Fruit fly (Drosophila melanogaster) whole organism, prepupa: ENCODE data around the gene CG8671.

Source experiments
- CG10631 ChIP-seq: fragments of 200-800 bp; sonication (Bioruptor generic); optimal IDR thresholded peaks from 2 replicates; lab custom pipeline; 2016; ENCODE audit warnings: missing biosample characterization, missing genetic modification characterization
- CG10669 ChIP-seq: fragments of 200-800 bp; sonication (Bioruptor generic); optimal IDR thresholded peaks from 3 replicates; lab custom pipeline; 2018; ENCODE audit warnings: missing biosample characterization, mild to moderate bottlenecking, missing genetic modification characterization, moderate library complexity
- CG11294 ChIP-seq: fragments of 200-800 bp; sonication (Bioruptor generic); IDR thresholded peaks from 2 replicates; pipeline ENCODE4 v1.3.6; 2022; ENCODE audit warnings: missing biosample characterization, missing genetic modification characterization
- CG11762 ChIP-seq: fragments of 200-800 bp; sonication (Bioruptor generic); optimal IDR thresholded peaks from 3 replicates; lab custom pipeline; 2016; ENCODE audit warnings: missing biosample characterization, missing genetic modification characterization; ENCODE audit not compliant: insufficient read depth
- CG15336 ChIP-seq: fragments of 200-800 bp; sonication (Bioruptor generic); IDR thresholded peaks from 2 replicates; pipeline ENCODE4 v1.3.6; 2022; ENCODE audit warnings: missing biosample characterization, missing genetic modification characterization
- CG16779 ChIP-seq: fragments of 200-800 bp; sonication (Bioruptor generic); optimal IDR thresholded peaks from 3 replicates; lab custom pipeline; 2017; ENCODE audit warnings: missing biosample characterization, mild to moderate bottlenecking, missing genetic modification characterization
- CG3032 ChIP-seq: fragments of 200-800 bp; optimal IDR thresholded peaks from 2 replicates; lab custom pipeline; 2019; ENCODE audit warnings: missing biosample characterization, mild to moderate bottlenecking, missing genetic modification characterization, moderate library complexity
- CG31627 ChIP-seq: fragments of 200-800 bp; sonication (Bioruptor generic); optimal IDR thresholded peaks from 3 replicates; lab custom pipeline; 2016; ENCODE audit warnings: missing biosample characterization, missing genetic modification characterization
- CG3919 ChIP-seq: fragments of 200-800 bp; sonication (Bioruptor generic); optimal IDR thresholded peaks from 3 replicates; lab custom pipeline; 2016; ENCODE audit warnings: missing biosample characterization, missing genetic modification characterization
- CG6163 ChIP-seq: fragments of 200-800 bp; sonication (Bioruptor generic); IDR thresholded peaks from 3 replicates; pipeline ENCODE4 v1.3.6; 2022; ENCODE audit warnings: missing biosample characterization, missing genetic modification characterization
- CG6276 ChIP-seq: fragments of 200-800 bp; sonication (Bioruptor generic); optimal IDR thresholded peaks from 2 replicates; lab custom pipeline; 2017; ENCODE audit warnings: missing biosample characterization, mild to moderate bottlenecking, missing genetic modification characterization
- CG6808 ChIP-seq: fragments of 200-800 bp; sonication (Bioruptor generic); optimal IDR thresholded peaks from 3 replicates; lab custom pipeline; 2017; ENCODE audit warnings: missing biosample characterization, missing genetic modification characterization, mild to moderate bottlenecking, moderate library complexity, missing genetic modification reagents
- CG7368 ChIP-seq: fragments of 200-800 bp; sonication (Bioruptor generic); optimal IDR thresholded peaks from 3 replicates; lab custom pipeline; 2016; ENCODE audit warnings: missing biosample characterization, missing genetic modification characterization
- CG8319 ChIP-seq: fragments of 200-800 bp; sonication (Bioruptor generic); optimal IDR thresholded peaks from 3 replicates; lab custom pipeline; 2016; ENCODE audit warnings: missing biosample characterization, missing genetic modification characterization
- CG8632 ChIP-seq: fragments of 200-800 bp; sonication (Bioruptor generic); optimal IDR thresholded peaks from 3 replicates; lab custom pipeline; 2016; ENCODE audit warnings: missing biosample characterization, missing genetic modification characterization
- CG9139 ChIP-seq: fragments of 200-800 bp; sonication (Bioruptor generic); optimal IDR thresholded peaks from 3 replicates; lab custom pipeline; 2017; ENCODE audit warnings: missing biosample characterization, mild to moderate bottlenecking, missing genetic modification characterization
- Eip75B ChIP-seq: fragments of 200-800 bp; sonication (Bioruptor generic); optimal IDR thresholded peaks from 3 replicates; lab custom pipeline; 2016; ENCODE audit warnings: missing biosample characterization, missing genetic modification characterization
- Eip78C ChIP-seq: fragments of 200-800 bp; sonication (Bioruptor generic); peaks from one replicate; lab custom pipeline; 2016; ENCODE audit warnings: missing biosample characterization, missing genetic modification characterization
- Ets21C ChIP-seq: fragments of 200-800 bp; sonication (Bioruptor generic); optimal IDR thresholded peaks from 3 replicates; lab custom pipeline; 2016; ENCODE audit warnings: missing biosample characterization, missing genetic modification characterization
- Ets96B ChIP-seq: fragments of 200-800 bp; optimal IDR thresholded peaks from 2 replicates; lab custom pipeline; 2019; ENCODE audit warnings: missing biosample characterization, mild to moderate bottlenecking, missing genetic modification characterization, moderate library complexity
- Hr39 ChIP-seq: fragments of 200-800 bp; sonication (Bioruptor generic); optimal IDR thresholded peaks from 2 replicates; lab custom pipeline; 2016; ENCODE audit warnings: missing biosample characterization, missing genetic modification characterization
- Hr4 ChIP-seq: fragments of 200-800 bp; sonication (Bioruptor generic); optimal IDR thresholded peaks from 3 replicates; lab custom pipeline; 2016; ENCODE audit warnings: missing biosample characterization, missing genetic modification characterization
- Lpt ChIP-seq: fragments of 200-800 bp; sonication (Bioruptor generic); optimal IDR thresholded peaks from 3 replicates; lab custom pipeline; 2016; ENCODE audit warnings: missing biosample characterization, missing genetic modification characterization
- Met ChIP-seq: fragments of 200-800 bp; sonication (Bioruptor generic); optimal IDR thresholded peaks from 3 replicates; lab custom pipeline; 2016; ENCODE audit warnings: missing biosample characterization, missing genetic modification characterization
- Smox ChIP-seq: fragments of 200-800 bp; sonication (Bioruptor generic); optimal IDR thresholded peaks from 3 replicates; lab custom pipeline; 2016; ENCODE audit warnings: missing biosample characterization, missing genetic modification characterization
- Sox14 ChIP-seq: fragments of 200-800 bp; sonication (Bioruptor generic); optimal IDR thresholded peaks from 3 replicates; lab custom pipeline; 2016; ENCODE audit warnings: missing biosample characterization, missing genetic modification characterization
- Sox15 ChIP-seq: fragments of 200-800 bp; sonication (Bioruptor generic); optimal IDR thresholded peaks from 3 replicates; lab custom pipeline; 2016; ENCODE audit warnings: missing biosample characterization, missing genetic modification characterization
- achi ChIP-seq: fragments of 200-800 bp; sonication (Bioruptor generic); optimal IDR thresholded peaks from 3 replicates; lab custom pipeline; 2016; ENCODE audit warnings: missing biosample characterization, missing genetic modification characterization
- acj6 ChIP-seq: fragments of 200-800 bp; sonication (Bioruptor generic); optimal IDR thresholded peaks from 3 replicates; lab custom pipeline; 2016; ENCODE audit warnings: missing biosample characterization, missing genetic modification characterization
- cyc ChIP-seq: fragments of 200-800 bp; sonication (Bioruptor generic); optimal IDR thresholded peaks from 3 replicates; lab custom pipeline; 2016; ENCODE audit warnings: missing biosample characterization, missing genetic modification characterization
- esn ChIP-seq: fragments of 200-800 bp; sonication (Bioruptor generic); optimal IDR thresholded peaks from 2 replicates; lab custom pipeline; 2016; ENCODE audit warnings: missing biosample characterization, mild to moderate bottlenecking, missing genetic modification characterization, moderate library complexity
- fd59A ChIP-seq: fragments of 200-800 bp; sonication (Bioruptor generic); optimal IDR thresholded peaks from 2 replicates; lab custom pipeline; 2017; ENCODE audit warnings: missing biosample characterization, mild to moderate bottlenecking, missing genetic modification characterization, missing genetic modification reagents
- fkh ChIP-seq: fragments of 200-800 bp; sonication (Bioruptor generic); optimal IDR thresholded peaks from 3 replicates; lab custom pipeline; 2017; ENCODE audit warnings: missing biosample characterization, mild to moderate bottlenecking, missing genetic modification characterization, moderate library complexity
- lz ChIP-seq: fragments of 200-800 bp; sonication (Bioruptor generic); optimal IDR thresholded peaks from 3 replicates; lab custom pipeline; 2016; ENCODE audit warnings: missing biosample characterization, missing genetic modification characterization
- svp ChIP-seq: fragments of 200-800 bp; sonication (Bioruptor generic); peaks from one replicate; lab custom pipeline; 2016; ENCODE audit warnings: missing biosample characterization, missing genetic modification characterization

Gene CG8671

dm6 chr2L:21322161-21322560 is 59.4 kb downstream of the CG8671 start:
- no peak for TF ChIP-seq CG6276 (GFP tag; lab: Kevin White, UChicago)
- no peak for TF ChIP-seq acj6 (GFP tag; lab: Kevin White, UChicago)
- TF ChIP-seq lz (GFP tag; lab: Kevin White, UChicago): no peak
- TF ChIP-seq fd59A (GFP tag; lab: Kevin White, UChicago): no peak
- TF ChIP-seq CG3032 (tag; lab: Kevin White, UChicago): no peak
- no peak for TF ChIP-seq cyc (GFP tag; lab: Kevin White, UChicago)
- TF ChIP-seq Smox: no peak
- TF ChIP-seq achi (GFP tag; lab: Kevin White, UChicago): no peak
- no peak for TF ChIP-seq CG6163 (GFP tag; lab: Robert Waterston, UW)
- TF ChIP-seq Ets21C (GFP tag; lab: Kevin White, UChicago): no peak

DNA sequence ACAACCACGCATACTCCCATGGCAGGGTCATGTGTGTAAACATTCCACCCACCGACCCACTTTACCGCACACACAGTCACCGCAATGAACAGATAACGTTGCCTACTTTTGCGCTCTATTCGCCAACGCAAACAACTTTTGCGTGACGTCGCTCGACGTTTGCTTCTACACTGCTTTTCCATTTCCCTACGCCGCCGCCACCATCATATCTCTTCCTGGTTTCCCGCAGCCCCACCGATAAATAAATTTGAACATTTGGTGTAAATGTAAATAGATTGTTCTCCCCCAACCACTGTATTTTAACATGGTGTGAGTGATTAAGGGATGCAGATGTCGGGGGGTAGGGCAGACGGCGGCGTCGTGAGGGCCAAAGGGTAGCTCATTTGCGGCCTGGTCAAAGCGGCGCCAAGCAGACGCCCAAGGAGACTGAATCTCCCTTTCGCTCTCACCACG is 61.7 kb downstream of the CG8671 start:
- TF ChIP-seq svp (peak; percentile 79), fkh (GFP tag; lab: Kevin White, UChicago) (peak; percentile 90), Lpt (GFP tag; lab: Kevin White, UChicago) (no peak)

dm6 chr2L:21329353-21329752 is 66.6 kb downstream of the CG8671 start:
- TF ChIP-seq Sox14 (GFP tag; lab: Kevin White, UChicago): peak; percentile 18
- TF ChIP-seq Met: no peak
- TF ChIP-seq Sox15 (GFP tag; lab: Kevin White, UChicago): no peak
- TF ChIP-seq Eip75B (GFP tag; lab: Kevin White, UChicago): no peak
- peak; percentile 28 for TF ChIP-seq fkh (GFP tag; lab: Kevin White, UChicago)
- TF ChIP-seq cyc (GFP tag; lab: Kevin White, UChicago): no peak
- TF ChIP-seq CG8632: no peak
- peak; percentile 40 for TF ChIP-seq Eip78C (GFP tag; lab: Kevin White, UChicago)
- TF ChIP-seq esn (GFP tag; lab: Kevin White, UChicago): no peak

DNA sequence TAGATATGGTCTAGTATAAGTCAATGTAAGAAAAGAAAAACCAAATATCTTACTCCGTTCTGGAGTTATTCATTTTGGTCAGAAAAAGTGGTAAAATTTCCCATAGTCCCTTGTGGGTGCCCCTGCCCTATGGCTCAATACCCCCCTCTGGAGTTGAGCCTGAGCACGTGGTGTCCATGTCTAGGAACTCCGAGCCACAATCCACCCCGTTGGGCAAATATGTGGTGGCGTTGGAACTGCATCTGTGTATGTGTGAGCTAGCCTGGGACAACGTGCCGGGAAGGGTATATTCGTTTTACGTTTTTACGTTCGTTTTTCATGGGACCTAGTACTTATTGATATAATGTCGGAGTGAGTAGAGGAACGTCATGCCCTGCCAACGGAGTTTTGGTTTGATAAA is 68.1 kb downstream of the CG8671 start:
- TF ChIP-seq CG10631 (GFP tag; lab: Kevin White, UChicago) (no peak), CG6808 (GFP tag; lab: Kevin White, UChicago) (no peak), acj6 (GFP tag; lab: Kevin White, UChicago) (no peak), CG3919 (no peak), Sox14 (GFP tag; lab: Kevin White, UChicago) (no peak), CG11294 (GFP tag; lab: Robert Waterston, UW) (no peak), CG15336 (GFP tag; lab: Robert Waterston, UW) (no peak), CG3032 (tag; lab: Kevin White, UChicago) (no peak), CG7368 (GFP tag; lab: Kevin White, UChicago) (no peak), CG10669 (no peak), CG31627 (GFP tag; lab: Kevin White, UChicago) (no peak), CG16779 (no peak), CG6163 (GFP tag; lab: Robert Waterston, UW) (no peak), Eip78C (GFP tag; lab: Kevin White, UChicago) (no peak), CG11762 (GFP tag; lab: Kevin White, UChicago) (no peak), CG9139 (GFP tag; lab: Kevin White, UChicago) (no peak), fkh (GFP tag; lab: Kevin White, UChicago) (no peak), lz (GFP tag; lab: Kevin White, UChicago) (no peak), Hr39 (GFP tag; lab: Kevin White, UChicago) (no peak), Ets21C (GFP tag; lab: Kevin White, UChicago) (no peak)

dm6 chr2L:21331502-21331901 is 68.7 kb downstream of the CG8671 start, which contains the start of gene dimm:
dimm (plus strand) TSS chr2L:21331756.
- no peak for TF ChIP-seq cyc (GFP tag; lab: Kevin White, UChicago)
- TF ChIP-seq Ets96B (tag; lab: Kevin White, UChicago): no peak
- no peak for TF ChIP-seq CG8319 (GFP tag; lab: Kevin White, UChicago)
- no peak for TF ChIP-seq Met
- TF ChIP-seq Hr4 (GFP tag; lab: Kevin White, UChicago): no peak
- TF ChIP-seq Ets21C (GFP tag; lab: Kevin White, UChicago): no peak
